Fruit fly (Drosophila melanogaster) whole organism, prepupa: ENCODE measurements around the gene CG14439.
A peak's percentile ranks its signal among the peaks of the same experiment; 100 is the strongest.

Source experiments
- Blimp-1 ChIP-seq: fragments of 200-800 bp; sonication (Bioruptor generic); optimal IDR thresholded peaks from 3 replicates; lab custom pipeline; 2017; ENCODE audit warnings: missing biosample characterization, missing genetic modification characterization, mild to moderate bottlenecking, moderate library complexity, missing genetic modification reagents
- CG10669 ChIP-seq: fragments of 200-800 bp; sonication (Bioruptor generic); optimal IDR thresholded peaks from 3 replicates; lab custom pipeline; 2018; ENCODE audit warnings: missing biosample characterization, mild to moderate bottlenecking, missing genetic modification characterization, moderate library complexity
- CG11902 ChIP-seq: fragments of 200-800 bp; sonication (Bioruptor generic); optimal IDR thresholded peaks from 3 replicates; lab custom pipeline; 2016; ENCODE audit warnings: missing biosample characterization, missing genetic modification characterization
- CG15336 ChIP-seq: fragments of 200-800 bp; sonication (Bioruptor generic); IDR thresholded peaks from 2 replicates; pipeline ENCODE4 v1.3.6; 2022; ENCODE audit warnings: missing biosample characterization, missing genetic modification characterization
- CG1621 ChIP-seq: fragments of 200-800 bp; sonication (Bioruptor generic); optimal IDR thresholded peaks from 3 replicates; lab custom pipeline; 2018; ENCODE audit warnings: missing biosample characterization, mild to moderate bottlenecking, missing genetic modification characterization
- CG16779 ChIP-seq: fragments of 200-800 bp; sonication (Bioruptor generic); optimal IDR thresholded peaks from 3 replicates; lab custom pipeline; 2017; ENCODE audit warnings: missing biosample characterization, mild to moderate bottlenecking, missing genetic modification characterization
- CG3032 ChIP-seq: fragments of 200-800 bp; optimal IDR thresholded peaks from 2 replicates; lab custom pipeline; 2019; ENCODE audit warnings: missing biosample characterization, mild to moderate bottlenecking, missing genetic modification characterization, moderate library complexity
- CG31627 ChIP-seq: fragments of 200-800 bp; sonication (Bioruptor generic); optimal IDR thresholded peaks from 3 replicates; lab custom pipeline; 2016; ENCODE audit warnings: missing biosample characterization, missing genetic modification characterization
- CG32006 ChIP-seq: fragments of 200-800 bp; sonication (Bioruptor generic); optimal IDR thresholded peaks from 3 replicates; lab custom pipeline; 2017; ENCODE audit warnings: missing biosample characterization, mild to moderate bottlenecking, missing genetic modification characterization
- CG34406 ChIP-seq: fragments of 200-800 bp; sonication (Bioruptor generic); optimal IDR thresholded peaks from 3 replicates; lab custom pipeline; 2016; ENCODE audit warnings: missing biosample characterization, missing genetic modification characterization
- CG3919 ChIP-seq: fragments of 200-800 bp; sonication (Bioruptor generic); optimal IDR thresholded peaks from 3 replicates; lab custom pipeline; 2016; ENCODE audit warnings: missing biosample characterization, missing genetic modification characterization
- CG6163 ChIP-seq: fragments of 200-800 bp; sonication (Bioruptor generic); IDR thresholded peaks from 3 replicates; pipeline ENCODE4 v1.3.6; 2022; ENCODE audit warnings: missing biosample characterization, missing genetic modification characterization
- CG6276 ChIP-seq: fragments of 200-800 bp; sonication (Bioruptor generic); optimal IDR thresholded peaks from 2 replicates; lab custom pipeline; 2017; ENCODE audit warnings: missing biosample characterization, mild to moderate bottlenecking, missing genetic modification characterization
- CG6792 ChIP-seq: fragments of 200-800 bp; sonication (Bioruptor generic); optimal IDR thresholded peaks from 3 replicates; lab custom pipeline; 2016; ENCODE audit warnings: missing biosample characterization, missing genetic modification characterization
- CG6808 ChIP-seq: fragments of 200-800 bp; sonication (Bioruptor generic); optimal IDR thresholded peaks from 3 replicates; lab custom pipeline; 2017; ENCODE audit warnings: missing biosample characterization, missing genetic modification characterization, mild to moderate bottlenecking, moderate library complexity, missing genetic modification reagents
- CG6854 ChIP-seq: fragments of 200-800 bp; sonication (Bioruptor generic); optimal IDR thresholded peaks from 2 replicates; lab custom pipeline; 2017; ENCODE audit warnings: missing biosample characterization, mild to moderate bottlenecking, missing genetic modification characterization
- CG8119 ChIP-seq: fragments of 200-800 bp; sonication (Bioruptor generic); IDR thresholded peaks from 3 replicates; pipeline ENCODE4 v1.3.6; 2022; ENCODE audit warnings: missing biosample characterization, missing genetic modification characterization
- CG8632 ChIP-seq: fragments of 200-800 bp; sonication (Bioruptor generic); optimal IDR thresholded peaks from 3 replicates; lab custom pipeline; 2016; ENCODE audit warnings: missing biosample characterization, missing genetic modification characterization
- CG9139 ChIP-seq: fragments of 200-800 bp; sonication (Bioruptor generic); optimal IDR thresholded peaks from 3 replicates; lab custom pipeline; 2017; ENCODE audit warnings: missing biosample characterization, mild to moderate bottlenecking, missing genetic modification characterization
- Eip78C ChIP-seq: fragments of 200-800 bp; sonication (Bioruptor generic); peaks from one replicate; lab custom pipeline; 2016; ENCODE audit warnings: missing biosample characterization, missing genetic modification characterization
- Eip93F ChIP-seq: fragments of 200-800 bp; sonication (Bioruptor generic); optimal IDR thresholded peaks from 2 replicates; lab custom pipeline; 2016; ENCODE audit warnings: missing biosample characterization, mild to moderate bottlenecking, missing genetic modification characterization
- Ets21C ChIP-seq: fragments of 200-800 bp; sonication (Bioruptor generic); optimal IDR thresholded peaks from 3 replicates; lab custom pipeline; 2016; ENCODE audit warnings: missing biosample characterization, missing genetic modification characterization
- Ets96B ChIP-seq: fragments of 200-800 bp; optimal IDR thresholded peaks from 2 replicates; lab custom pipeline; 2019; ENCODE audit warnings: missing biosample characterization, mild to moderate bottlenecking, missing genetic modification characterization, moderate library complexity
- Hr39 ChIP-seq: fragments of 200-800 bp; sonication (Bioruptor generic); optimal IDR thresholded peaks from 2 replicates; lab custom pipeline; 2016; ENCODE audit warnings: missing biosample characterization, missing genetic modification characterization
- Hr4 ChIP-seq: fragments of 200-800 bp; sonication (Bioruptor generic); optimal IDR thresholded peaks from 3 replicates; lab custom pipeline; 2016; ENCODE audit warnings: missing biosample characterization, missing genetic modification characterization
- Met ChIP-seq: fragments of 200-800 bp; sonication (Bioruptor generic); optimal IDR thresholded peaks from 3 replicates; lab custom pipeline; 2016; ENCODE audit warnings: missing biosample characterization, missing genetic modification characterization
- OdsH ChIP-seq: fragments of 200-800 bp; sonication (Bioruptor generic); optimal IDR thresholded peaks from 3 replicates; lab custom pipeline; 2016; ENCODE audit warnings: missing biosample characterization, missing genetic modification characterization
- Sox102F ChIP-seq: fragments of 200-800 bp; sonication (Bioruptor generic); optimal IDR thresholded peaks from 2 replicates; lab custom pipeline; 2016; ENCODE audit warnings: missing biosample characterization, mild to moderate bottlenecking, missing genetic modification characterization
- achi ChIP-seq: fragments of 200-800 bp; sonication (Bioruptor generic); optimal IDR thresholded peaks from 3 replicates; lab custom pipeline; 2016; ENCODE audit warnings: missing biosample characterization, missing genetic modification characterization
- acj6 ChIP-seq: fragments of 200-800 bp; sonication (Bioruptor generic); optimal IDR thresholded peaks from 3 replicates; lab custom pipeline; 2016; ENCODE audit warnings: missing biosample characterization, missing genetic modification characterization
- cyc ChIP-seq: fragments of 200-800 bp; sonication (Bioruptor generic); optimal IDR thresholded peaks from 3 replicates; lab custom pipeline; 2016; ENCODE audit warnings: missing biosample characterization, missing genetic modification characterization
- dac ChIP-seq: fragments of 200-800 bp; sonication (Bioruptor generic); optimal IDR thresholded peaks from 2 replicates; lab custom pipeline; 2017; ENCODE audit warnings: missing biosample characterization, mild to moderate bottlenecking, missing genetic modification characterization
- dsx ChIP-seq: fragments of 200-800 bp; optimal IDR thresholded peaks from 3 replicates; lab custom pipeline; 2019; ENCODE audit warnings: missing biosample characterization, mild to moderate bottlenecking, missing genetic modification characterization, moderate library complexity; ENCODE audit not compliant: poor library complexity, severe bottlenecking
- eg ChIP-seq: fragments of 200-800 bp; sonication (Bioruptor generic); IDR thresholded peaks from 3 replicates; pipeline ENCODE4 v1.3.6; 2022; ENCODE audit warnings: missing biosample characterization, missing genetic modification characterization
- esn ChIP-seq: fragments of 200-800 bp; sonication (Bioruptor generic); optimal IDR thresholded peaks from 2 replicates; lab custom pipeline; 2016; ENCODE audit warnings: missing biosample characterization, mild to moderate bottlenecking, missing genetic modification characterization, moderate library complexity
- fd59A ChIP-seq: fragments of 200-800 bp; sonication (Bioruptor generic); optimal IDR thresholded peaks from 2 replicates; lab custom pipeline; 2017; ENCODE audit warnings: missing biosample characterization, mild to moderate bottlenecking, missing genetic modification characterization, missing genetic modification reagents
- fd85E ChIP-seq: fragments of 200-800 bp; sonication (Bioruptor generic); optimal IDR thresholded peaks from 3 replicates; lab custom pipeline; 2016; ENCODE audit warnings: missing biosample characterization, missing genetic modification characterization
- fkh ChIP-seq: fragments of 200-800 bp; sonication (Bioruptor generic); optimal IDR thresholded peaks from 3 replicates; lab custom pipeline; 2017; ENCODE audit warnings: missing biosample characterization, mild to moderate bottlenecking, missing genetic modification characterization, moderate library complexity
- lz ChIP-seq: fragments of 200-800 bp; sonication (Bioruptor generic); optimal IDR thresholded peaks from 3 replicates; lab custom pipeline; 2016; ENCODE audit warnings: missing biosample characterization, missing genetic modification characterization
- net ChIP-seq: fragments of 200-800 bp; sonication (Bioruptor generic); optimal IDR thresholded peaks from 3 replicates; lab custom pipeline; 2016; ENCODE audit warnings: missing biosample characterization, missing genetic modification characterization
- pdm3 ChIP-seq: fragments of 200-800 bp; sonication (Bioruptor generic); optimal IDR thresholded peaks from 3 replicates; lab custom pipeline; 2016; ENCODE audit warnings: missing biosample characterization, missing genetic modification characterization
- salr ChIP-seq, 2 experiments: fragments of 200-800 bp; sonication (Bioruptor generic); optimal IDR thresholded peaks; 3 replicates each; lab custom pipeline; 2016 to 2018; ENCODE audit warnings: missing biosample characterization in 2 of 2, missing genetic modification characterization in 2 of 2, mild to moderate bottlenecking in 1 of 2
- ss ChIP-seq, 2 experiments: fragments of 200-800 bp; sonication (Bioruptor generic); optimal IDR thresholded peaks; 2 replicates in 1 of 2; 3 replicates in 1 of 2; lab custom pipeline; 2017 to 2018; ENCODE audit warnings: mild to moderate bottlenecking in 2 of 2, missing biosample characterization in 2 of 2, missing genetic modification characterization in 2 of 2, moderate library complexity in 1 of 2
- svp ChIP-seq: fragments of 200-800 bp; sonication (Bioruptor generic); peaks from one replicate; lab custom pipeline; 2016; ENCODE audit warnings: missing biosample characterization, missing genetic modification characterization

CG14439 gene

DNA sequence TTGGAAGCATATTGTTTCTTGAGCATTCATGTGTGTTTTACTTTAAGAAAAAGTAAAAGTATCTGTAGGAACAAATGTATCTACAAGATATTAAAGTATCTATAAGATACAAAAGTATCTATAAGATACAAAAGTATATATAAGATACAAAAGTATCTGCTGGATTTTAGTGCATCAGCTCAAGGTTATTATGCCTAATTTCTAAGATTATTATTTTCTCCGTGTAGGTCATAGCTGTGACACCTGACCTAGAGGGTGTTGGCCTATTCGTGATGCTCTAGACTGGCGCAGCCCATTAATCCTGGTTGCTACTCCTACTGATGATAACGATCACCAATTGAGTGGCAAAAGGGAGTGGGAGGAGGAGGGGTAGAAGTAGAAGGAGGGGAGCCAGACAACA is 30.7 kb downstream of the CG14439 start (continued):
- TF ChIP-seq Eip78C (GFP tag; lab: Kevin White, UChicago) (peak; percentile 88), ss (GFP tag; optimal IDR thresholded peaks at IDR 0.05; lab: Kevin White, UChicago) (peak in 1 of 2 experiments; percentile 40), lz (GFP tag; lab: Kevin White, UChicago) (peak; percentile 29), Hr39 (GFP tag; lab: Kevin White, UChicago) (peak; percentile 3), dsx (GFP tag; lab: Kevin White, UChicago) (peak; percentile 29), CG3032 (peak; percentile 55)

DNA sequence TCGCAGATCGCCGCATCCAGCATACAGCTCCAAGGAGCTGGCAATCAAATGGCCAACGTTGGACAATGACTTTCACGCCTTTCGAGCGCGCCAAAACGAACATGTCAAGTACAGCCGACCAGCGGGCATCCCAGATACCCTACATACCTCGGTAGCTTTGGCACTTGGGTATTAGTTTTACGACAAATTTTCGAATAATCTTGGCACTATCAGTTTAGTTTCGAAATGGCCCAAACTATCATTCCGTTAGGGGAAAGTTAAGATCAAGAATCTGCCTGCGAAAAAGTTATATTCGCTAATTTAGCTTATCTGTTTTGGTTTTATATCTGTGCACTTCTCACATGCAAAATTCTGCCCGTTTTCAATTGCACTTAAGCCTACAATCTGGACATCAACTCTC is 31.4 kb downstream of the CG14439 start:
- TF ChIP-seq pdm3 (GFP tag; lab: Kevin White, UChicago) = peak; percentile 1
- no peak for TF ChIP-seq eg (GFP tag; lab: Robert Waterston, UW)
- TF ChIP-seq cyc (GFP tag; lab: Kevin White, UChicago) = peak; percentile 4
- TF ChIP-seq CG6792 = no peak
- TF ChIP-seq fd85E = no peak
- TF ChIP-seq Eip78C (GFP tag; lab: Kevin White, UChicago) = peak; percentile 78
- peak; percentile 21 for TF ChIP-seq CG32006 (GFP tag; lab: Kevin White, UChicago)
- TF ChIP-seq CG9139 (GFP tag; lab: Kevin White, UChicago) = no peak
- TF ChIP-seq CG31627 (GFP tag; lab: Kevin White, UChicago) = peak; percentile 20
- peak; percentile 1 for TF ChIP-seq lz (GFP tag; lab: Kevin White, UChicago)
- TF ChIP-seq acj6 (GFP tag; lab: Kevin White, UChicago) = peak; percentile 9
- TF ChIP-seq CG10669 (GFP tag; lab: Kevin White, UChicago) = peak; percentile 37
- TF ChIP-seq Sox102F (GFP tag; lab: Kevin White, UChicago) = no peak
- peak; percentile 5 for TF ChIP-seq Ets96B (tag; lab: Kevin White, UChicago)
- peak; percentile 20 for TF ChIP-seq Hr39 (GFP tag; lab: Kevin White, UChicago)
- TF ChIP-seq CG6808 (GFP tag; lab: Kevin White, UChicago) = peak; percentile 0
- TF ChIP-seq achi (GFP tag; lab: Kevin White, UChicago) = no peak
- TF ChIP-seq Hr4 = peak; percentile 13
- no peak for TF ChIP-seq Eip93F (GFP tag; lab: Kevin White, UChicago)
- peak; percentile 32 for TF ChIP-seq OdsH (GFP tag; lab: Kevin White, UChicago)
- TF ChIP-seq svp (GFP tag; lab: Kevin White, UChicago) = peak; percentile 68

DNA sequence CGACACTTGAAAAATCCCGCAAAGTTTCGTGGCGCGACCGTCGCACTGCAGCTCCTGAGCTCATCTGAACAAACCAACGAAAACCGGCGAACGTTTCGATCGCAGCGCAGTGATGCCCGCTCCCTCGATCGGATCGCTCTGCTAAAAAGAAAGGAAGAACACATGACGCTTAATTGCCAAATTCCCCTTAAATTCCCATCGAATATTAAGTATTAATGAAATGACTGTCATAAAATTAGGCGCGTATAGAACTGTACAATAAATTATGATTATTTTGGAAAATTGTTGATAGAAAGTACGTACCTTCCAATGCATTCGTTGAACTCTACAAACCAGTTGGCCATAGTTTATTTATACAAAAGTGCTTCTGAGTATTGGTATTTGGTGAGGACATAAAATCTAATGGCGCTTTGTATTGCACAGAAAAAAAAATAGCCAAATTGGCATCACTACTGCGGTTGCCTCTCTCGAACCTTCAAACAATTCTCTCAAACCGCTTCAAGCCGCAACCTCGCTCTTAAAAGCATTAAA is 32.3 kb downstream of the CG14439 start, which contains the start of gene shf:
shf (minus strand) TSS at position 51 of the 531 bp plus-strand sequence.
- TF ChIP-seq CG8632 (GFP tag; lab: Kevin White, UChicago) (no peak), Ets21C (no peak), fd59A (peak; percentile 4), achi (GFP tag; lab: Kevin White, UChicago) (peak; percentile 39), CG1621 (tag; lab: Kevin White, UChicago) (no peak), fd85E (no peak), CG31627 (GFP tag; lab: Kevin White, UChicago) (peak; percentile 3), cyc (GFP tag; lab: Kevin White, UChicago) (no peak), acj6 (GFP tag; lab: Kevin White, UChicago) (no peak), dsx (GFP tag; lab: Kevin White, UChicago) (peak; percentile 6), dac (GFP tag; lab: Kevin White, UChicago) (no peak), CG6792 (no peak), ss (GFP tag; optimal IDR thresholded peaks at IDR 0.05; lab: Kevin White, UChicago) (no peak), CG16779 (tag; lab: Kevin White, UChicago) (no peak), CG15336 (GFP tag; lab: Robert Waterston, UW) (peak; percentile 35; the same call in 1 of the 2 replicates), CG6808 (GFP tag; lab: Kevin White, UChicago) (no peak), Hr4 (peak; percentile 46), CG11902 (no peak), CG6276 (GFP tag; lab: Kevin White, UChicago) (no peak), Met (GFP tag; lab: Kevin White, UChicago) (no peak), CG6163 (GFP tag; lab: Robert Waterston, UW) (no peak), CG6854 (no peak), Hr39 (GFP tag; lab: Kevin White, UChicago) (no peak), CG8119 (peak; percentile 21; the same call in 1 of the 3 replicates), fkh (GFP tag; lab: Kevin White, UChicago) (no peak), CG3919 (GFP tag; lab: Kevin White, UChicago) (no peak), CG34406 (no peak), Blimp-1 (GFP tag; lab: Kevin White, UChicago) (no peak), salr (GFP tag; optimal IDR thresholded peaks at IDR 0.05; lab: Kevin White, UChicago) (no peak), Eip78C (GFP tag; lab: Kevin White, UChicago) (peak; percentile 73), eg (GFP tag; lab: Robert Waterston, UW) (0 out of 3 replicates have a peak, but pooled peaks have one; percentile 32), esn (GFP tag; lab: Kevin White, UChicago) (peak; percentile 56), svp (GFP tag; lab: Kevin White, UChicago) (no peak), CG32006 (GFP tag; lab: Kevin White, UChicago) (no peak), net (GFP tag; lab: Kevin White, UChicago) (no peak)
